Worm (Caenorhabditis elegans): ENCODE measurements around the gene str-1.

DNA sequence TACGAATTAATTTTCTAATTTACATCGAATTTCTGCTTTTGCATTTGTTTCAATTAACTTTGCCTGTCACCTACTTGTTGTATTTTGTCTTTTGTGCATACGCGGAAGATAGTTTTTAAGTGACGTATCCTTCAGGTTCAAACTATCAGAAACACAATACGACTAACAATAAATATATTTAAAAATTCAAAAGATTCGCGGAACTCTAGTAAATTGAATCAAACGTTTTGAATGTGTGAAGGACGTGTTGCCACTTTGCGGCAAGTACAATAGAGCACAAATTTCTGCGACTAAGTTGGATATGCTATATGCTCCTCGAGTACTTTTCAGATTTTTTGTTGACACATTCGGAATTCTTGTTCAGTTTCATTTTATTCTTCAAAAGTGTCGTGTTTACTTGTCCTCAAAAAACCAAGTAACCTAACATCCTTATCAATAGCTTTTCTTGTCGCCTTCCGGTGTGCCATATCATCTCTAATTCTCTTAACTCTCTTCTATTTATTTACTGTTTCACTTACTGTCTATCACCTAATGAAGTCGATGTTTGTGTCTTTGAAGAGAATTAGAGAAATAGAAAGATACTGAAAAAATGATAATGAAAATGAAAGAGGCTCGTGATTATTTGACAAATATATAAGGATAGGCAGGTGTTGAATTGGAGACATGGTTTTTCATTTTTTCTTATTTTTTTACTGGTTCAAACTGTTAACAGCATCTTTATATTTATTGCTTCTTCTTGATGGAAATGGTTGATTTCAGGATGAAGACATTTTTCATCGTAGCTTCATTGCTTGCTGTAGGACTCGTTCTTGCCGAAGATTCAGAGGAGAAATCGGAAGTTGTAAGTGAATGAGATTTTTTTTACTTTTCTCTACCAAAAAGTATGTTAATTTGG, 15.2 kb downstream of the str-1 start, which contains the start of gene srlf-7:
- no peak for TF ChIP-seq ztf-23 (GFP tag; IDR thresholded peaks at IDR 0.05)
- no peak for TF ChIP-seq ref-1 (GFP tag; conservative IDR thresholded peaks at IDR 0.05)
- no peak for TF ChIP-seq cog-1 (tag; optimal IDR thresholded peaks at IDR 0.05)
- TF ChIP-seq T22C8.4 (GFP tag; IDR thresholded peaks at IDR 0.05), result no peak
- no peak for TF ChIP-seq klf-2 (GFP tag; conservative IDR thresholded peaks at IDR 0.05)
- TF ChIP-seq med-1 (GFP tag; optimal IDR thresholded peaks at IDR 0.05; ENCODE audit: insufficient read depth), result no peak
- TF ChIP-seq flt-1 (GFP tag; IDR thresholded peaks at IDR 0.05), result no peak
